Worm (Caenorhabditis elegans) whole organism, mixed stage, embryonic: ENCODE results near the gene swt-6.

Experiments used
- M03D4.4 ChIP-seq: sonication (generic microtip); optimal IDR thresholded peaks from 2 replicates; lab custom pipeline; 2017; ENCODE audit warnings: mild to moderate bottlenecking, missing genetic modification characterization, missing compliant biosample characterization
- bed-3 ChIP-seq: fragments of 200-800 bp; sonication (Bioruptor generic); optimal IDR thresholded peaks from 3 replicates; lab custom pipeline; 2018; ENCODE audit warnings: mild to moderate bottlenecking, missing genetic modification characterization, moderate library complexity, missing compliant biosample characterization
- blmp-1 ChIP-seq: fragments of 150-350 bp; optimal IDR thresholded peaks from 2 replicates; lab custom pipeline; 2014; ENCODE audit warnings: missing biosample characterization, missing genetic modification characterization
- ceh-39 ChIP-seq: fragments of 150-350 bp; optimal IDR thresholded peaks from 2 replicates; lab custom pipeline; 2014; ENCODE audit warnings: missing biosample characterization, missing genetic modification characterization
- ceh-43 ChIP-seq: fragments of 200-800 bp; sonication (Bioruptor generic); optimal IDR thresholded peaks from 2 replicates; lab custom pipeline; 2018; ENCODE audit warnings: mild to moderate bottlenecking, missing genetic modification characterization, moderate library complexity, missing compliant biosample characterization
- ceh-83 ChIP-seq: fragments of 200-800 bp; sonication (Bioruptor generic); optimal IDR thresholded peaks from 2 replicates; lab custom pipeline; 2018; ENCODE audit warnings: mild to moderate bottlenecking, missing genetic modification characterization, missing compliant biosample characterization
- ces-1 ChIP-seq: fragments of 150-350 bp; optimal IDR thresholded peaks from 2 replicates; lab custom pipeline; 2014; ENCODE audit warnings: missing biosample characterization, missing genetic modification reagents, missing genetic modification characterization
- cnd-1 ChIP-seq: fragments of 200-800 bp; sonication (Bioruptor generic); optimal IDR thresholded peaks from 2 replicates; lab custom pipeline; 2018; ENCODE audit warnings: mild to moderate bottlenecking, missing genetic modification characterization, missing compliant biosample characterization
- drap-1 ChIP-seq: fragments of 200-800 bp; sonication (Bioruptor generic); optimal IDR thresholded peaks from 3 replicates; lab custom pipeline; 2018; ENCODE audit warnings: mild to moderate bottlenecking, missing genetic modification characterization, missing compliant biosample characterization
- elt-1 ChIP-seq: sonication (generic microtip); optimal IDR thresholded peaks from 2 replicates; lab custom pipeline; 2017; ENCODE audit warnings: missing genetic modification characterization, mild to moderate bottlenecking, missing compliant biosample characterization, antibody characterized with exemption, moderate library complexity, borderline replicate concordance; ENCODE audit not compliant: insufficient read depth
- elt-3 ChIP-seq: fragments of 150-350 bp; optimal IDR thresholded peaks from 2 replicates; lab custom pipeline; 2014; ENCODE audit warnings: missing biosample characterization, missing genetic modification characterization
- flh-1 ChIP-seq: fragments of 200-800 bp; sonication (Bioruptor generic); optimal IDR thresholded peaks from 2 replicates; lab custom pipeline; 2018; ENCODE audit warnings: mild to moderate bottlenecking, missing genetic modification characterization, moderate library complexity, missing compliant biosample characterization
- hlh-1 ChIP-seq: fragments of 150-350 bp; optimal IDR thresholded peaks from 2 replicates; lab custom pipeline; 2014; ENCODE audit warnings: missing biosample characterization, missing genetic modification reagents, missing genetic modification characterization
- lin-13 ChIP-seq: fragments of 150-350 bp; optimal IDR thresholded peaks from 2 replicates; lab custom pipeline; 2014; ENCODE audit warnings: missing biosample characterization, missing genetic modification characterization
- lin-32 ChIP-seq: fragments of 200-800 bp; sonication (Bioruptor generic); optimal IDR thresholded peaks from 2 replicates; lab custom pipeline; 2018; ENCODE audit warnings: mild to moderate bottlenecking, missing genetic modification characterization, missing compliant biosample characterization
- lsy-2 ChIP-seq: fragments of 150-350 bp; optimal IDR thresholded peaks from 2 replicates; lab custom pipeline; 2014; ENCODE audit warnings: missing biosample characterization, missing genetic modification characterization
- mab-5 ChIP-seq: fragments of 150-350 bp; optimal IDR thresholded peaks from 2 replicates; lab custom pipeline; 2014; ENCODE audit warnings: missing biosample characterization, missing genetic modification characterization
- mep-1 ChIP-seq: fragments of 150-350 bp; optimal IDR thresholded peaks from 2 replicates; lab custom pipeline; 2017; ENCODE audit warnings: missing biosample characterization, missing genetic modification reagents, missing genetic modification characterization, inconsistent platforms
- mls-2 ChIP-seq: sonication (generic microtip); optimal IDR thresholded peaks from 2 replicates; lab custom pipeline; 2016; ENCODE audit warnings: mild to moderate bottlenecking, missing genetic modification characterization, moderate library complexity, missing compliant biosample characterization
- nhr-12 ChIP-seq: fragments of 150-350 bp; optimal IDR thresholded peaks from 2 replicates; lab custom pipeline; 2014; ENCODE audit warnings: missing biosample characterization, missing genetic modification characterization
- nhr-2 ChIP-seq: fragments of 150-350 bp; optimal IDR thresholded peaks from 2 replicates; lab custom pipeline; 2014; ENCODE audit warnings: missing biosample characterization, missing genetic modification characterization
- nhr-237 ChIP-seq: fragments of 150-350 bp; optimal IDR thresholded peaks from 2 replicates; lab custom pipeline; 2014; ENCODE audit warnings: missing biosample characterization, missing genetic modification characterization
- nhr-28 ChIP-seq: fragments of 150-350 bp; optimal IDR thresholded peaks from 2 replicates; lab custom pipeline; 2014; ENCODE audit warnings: missing biosample characterization, missing genetic modification characterization
- nhr-76 ChIP-seq: sonication (generic microtip); optimal IDR thresholded peaks from 2 replicates; lab custom pipeline; 2017; ENCODE audit warnings: missing biosample characterization, missing genetic modification characterization
- pha-4 ChIP-seq: fragments of 150-350 bp; optimal IDR thresholded peaks from 2 replicates; lab custom pipeline; 2018; ENCODE audit warnings: missing biosample characterization, missing genetic modification reagents, missing genetic modification characterization
- sem-2 ChIP-seq: fragments of 200-800 bp; sonication (Bioruptor generic); optimal IDR thresholded peaks from 2 replicates; lab custom pipeline; 2018; ENCODE audit warnings: mild to moderate bottlenecking, missing genetic modification characterization, missing compliant biosample characterization
- snpc-4 ChIP-seq: fragments of 150-350 bp; optimal IDR thresholded peaks from 2 replicates; lab custom pipeline; 2014; ENCODE audit warnings: missing biosample characterization, missing genetic modification characterization
- sptf-1 ChIP-seq: sonication (generic microtip); optimal IDR thresholded peaks from 2 replicates; lab custom pipeline; 2017; ENCODE audit warnings: mild to moderate bottlenecking, missing genetic modification characterization, moderate library complexity, missing compliant biosample characterization
- tbx-8 ChIP-seq: fragments of 200-800 bp; sonication (Bioruptor generic); optimal IDR thresholded peaks from 2 replicates; lab custom pipeline; 2018; ENCODE audit warnings: mild to moderate bottlenecking, missing genetic modification characterization, moderate library complexity, missing compliant biosample characterization
- unc-120 ChIP-seq: sonication (generic microtip); optimal IDR thresholded peaks from 2 replicates; lab custom pipeline; 2017; ENCODE audit warnings: missing genetic modification characterization, missing compliant biosample characterization; ENCODE audit not compliant: poor library complexity, severe bottlenecking
- unc-39 ChIP-seq: fragments of 150-350 bp; optimal IDR thresholded peaks from 2 replicates; lab custom pipeline; 2014; ENCODE audit warnings: missing biosample characterization, missing genetic modification characterization
- unc-62 ChIP-seq: fragments of 150-350 bp; optimal IDR thresholded peaks from 2 replicates; lab custom pipeline; 2014; ENCODE audit warnings: missing biosample characterization, missing genetic modification reagents, missing genetic modification characterization
- zip-8 ChIP-seq: fragments of 150-350 bp; optimal IDR thresholded peaks from 2 replicates; lab custom pipeline; 2014; ENCODE audit warnings: missing biosample characterization, missing genetic modification characterization
- ztf-11 ChIP-seq: fragments of 150-350 bp; optimal IDR thresholded peaks from 2 replicates; lab custom pipeline; 2014; ENCODE audit warnings: missing biosample characterization, missing genetic modification characterization

Gene swt-6

ce11 chrV:13955370-13956089, 1.4 kb downstream of the swt-6 start:
- TF ChIP-seq unc-120: no peak
- TF ChIP-seq cnd-1 (tag; lab: Kevin White, UChicago): no peak
- TF ChIP-seq elt-1: no peak
- TF ChIP-seq nhr-12 (tag; lab: Kevin White, UChicago): no peak
- TF ChIP-seq lsy-2: no peak
- TF ChIP-seq ceh-39: no peak
- TF ChIP-seq mls-2: no peak
- TF ChIP-seq drap-1 (GFP tag; lab: Kevin White, UChicago): no peak
- no peak for TF ChIP-seq nhr-237 (tag; lab: Kevin White, UChicago)
- no peak for TF ChIP-seq M03D4.4 (tag; lab: Kevin White, UChicago)
- TF ChIP-seq blmp-1: no peak
- TF ChIP-seq flh-1 (GFP tag; lab: Kevin White, UChicago): no peak
- TF ChIP-seq tbx-8 (GFP tag; lab: Kevin White, UChicago): no peak

- TF ChIP-seq nhr-237 (tag; lab: Kevin White, UChicago) (no peak), mab-5 (tag; lab: Kevin White, UChicago) (no peak), ceh-83 (GFP tag; lab: Kevin White, UChicago) (no peak), unc-39 (tag; lab: Kevin White, UChicago) (no peak), nhr-28 (tag; lab: Kevin White, UChicago) (no peak), hlh-1 (tag; lab: Kevin White, UChicago) (no peak), ces-1 (no peak), ceh-43 (no peak), nhr-2 (tag; lab: Kevin White, UChicago) (no peak), flh-1 (GFP tag; lab: Kevin White, UChicago) (no peak), unc-62 (no peak), ceh-39 (no peak), mls-2 (no peak)
Observed at ce11 chrV:13957691-13958090, 3.5 kb downstream of the swt-6 start.

ce11 chrV:13958247-13958646, 4.1 kb downstream of the swt-6 start, which contains the start of gene R10D12.10:
Gene R10D12.10 (minus strand): TSS chrV:13958347.
- no peak for TF ChIP-seq mls-2
- no peak for TF ChIP-seq sptf-1 (tag; lab: Kevin White, UChicago)
- TF ChIP-seq nhr-28 (tag; lab: Kevin White, UChicago): no peak
- TF ChIP-seq ceh-43: no peak
- no peak for TF ChIP-seq snpc-4 (tag; lab: Kevin White, UChicago)
- TF ChIP-seq nhr-2 (tag; lab: Kevin White, UChicago): no peak
- TF ChIP-seq hlh-1 (tag; lab: Kevin White, UChicago): no peak
- TF ChIP-seq ztf-11: no peak
- TF ChIP-seq unc-62: no peak
- TF ChIP-seq ceh-83 (GFP tag; lab: Kevin White, UChicago): no peak
- no peak for TF ChIP-seq unc-39 (tag; lab: Kevin White, UChicago)
- TF ChIP-seq lsy-2: no peak
- no peak for TF ChIP-seq lin-32
- TF ChIP-seq pha-4 (tag; lab: Kevin White, UChicago): no peak
- no peak for TF ChIP-seq lin-13 (tag; lab: Kevin White, UChicago)
- TF ChIP-seq, all 35 proteins: peak for 0

ce11 chrV:13960916-13961315, 6.8 kb downstream of the swt-6 start, which contains the start of gene srh-24:
Gene srh-24 (minus strand): TSS chrV:13961016.
- TF ChIP-seq sptf-1 (tag; lab: Kevin White, UChicago) (no peak), lin-32 (no peak), cnd-1 (tag; lab: Kevin White, UChicago) (no peak), mep-1 (tag; lab: Kevin White, UChicago) (no peak), lin-13 (tag; lab: Kevin White, UChicago) (no peak), M03D4.4 (tag; lab: Kevin White, UChicago) (no peak), ceh-43 (no peak), nhr-2 (tag; lab: Kevin White, UChicago) (no peak), elt-3 (tag; lab: Kevin White, UChicago) (no peak), snpc-4 (tag; lab: Kevin White, UChicago) (no peak)
- TF ChIP-seq, all 35 proteins: peak for 0

ce11 chrV:13961927-13962419, 7.8 kb downstream of the swt-6 start, which contains the start of the genes algn-13 and R10D12.13:
Gene algn-13 (minus strand): TSS chrV:13961977.
Gene R10D12.13 (plus strand): TSS chrV:13962417.
- peak; percentile 24 for TF ChIP-seq nhr-2 (tag; lab: Kevin White, UChicago)
- peak; percentile 59 for TF ChIP-seq ztf-11
- TF ChIP-seq nhr-237 (tag; lab: Kevin White, UChicago): no peak
- no peak for TF ChIP-seq unc-62
- TF ChIP-seq zip-8 (tag; lab: Kevin White, UChicago): no peak
- TF ChIP-seq snpc-4 (tag; lab: Kevin White, UChicago): no peak
- TF ChIP-seq pha-4 (tag; lab: Kevin White, UChicago): peak; percentile 52
- peak; percentile 64 for TF ChIP-seq sem-2 (GFP tag; lab: Kevin White, UChicago)
- peak; percentile 26 for TF ChIP-seq hlh-1 (tag; lab: Kevin White, UChicago)
- TF ChIP-seq tbx-8 (GFP tag; lab: Kevin White, UChicago): peak; percentile 64
- no peak for TF ChIP-seq nhr-28 (tag; lab: Kevin White, UChicago)
- TF ChIP-seq elt-3 (tag; lab: Kevin White, UChicago): peak; percentile 16
- peak; percentile 86 for TF ChIP-seq M03D4.4 (tag; lab: Kevin White, UChicago)
- peak; percentile 70 for TF ChIP-seq bed-3 (GFP tag; lab: Kevin White, UChicago)
- TF ChIP-seq mls-2: peak; percentile 84
- TF ChIP-seq nhr-76 (tag; lab: Kevin White, UChicago): no peak
- peak; percentile 92 for TF ChIP-seq sptf-1 (tag; lab: Kevin White, UChicago)
- TF ChIP-seq mab-5 (tag; lab: Kevin White, UChicago): peak; percentile 60
- TF ChIP-seq lin-13 (tag; lab: Kevin White, UChicago): peak; percentile 66
- peak; percentile 77 for TF ChIP-seq cnd-1 (tag; lab: Kevin White, UChicago)
- peak; percentile 41 for TF ChIP-seq lin-32
- TF ChIP-seq unc-120: peak; percentile 91
- TF ChIP-seq ces-1: peak; percentile 40
- peak; percentile 37 for TF ChIP-seq lsy-2
- peak; percentile 79 for TF ChIP-seq ceh-83 (GFP tag; lab: Kevin White, UChicago)
- TF ChIP-seq ceh-43: peak; percentile 68
- TF ChIP-seq elt-1: peak; percentile 47
- TF ChIP-seq unc-39 (tag; lab: Kevin White, UChicago): no peak
- TF ChIP-seq blmp-1: peak; percentile 52
